Fruit fly (Drosophila melanogaster): Measurements from ENCODE around the gene Bicra.

Gene Bicra

dm6 chr3R:29111795-29112194, 49.0 kb downstream of the Bicra start:
- no peak for TF ChIP-seq CG17801 (GFP tag; optimal IDR thresholded peaks at IDR 0.05; ENCODE audit: partially characterized antibody)

DNA sequence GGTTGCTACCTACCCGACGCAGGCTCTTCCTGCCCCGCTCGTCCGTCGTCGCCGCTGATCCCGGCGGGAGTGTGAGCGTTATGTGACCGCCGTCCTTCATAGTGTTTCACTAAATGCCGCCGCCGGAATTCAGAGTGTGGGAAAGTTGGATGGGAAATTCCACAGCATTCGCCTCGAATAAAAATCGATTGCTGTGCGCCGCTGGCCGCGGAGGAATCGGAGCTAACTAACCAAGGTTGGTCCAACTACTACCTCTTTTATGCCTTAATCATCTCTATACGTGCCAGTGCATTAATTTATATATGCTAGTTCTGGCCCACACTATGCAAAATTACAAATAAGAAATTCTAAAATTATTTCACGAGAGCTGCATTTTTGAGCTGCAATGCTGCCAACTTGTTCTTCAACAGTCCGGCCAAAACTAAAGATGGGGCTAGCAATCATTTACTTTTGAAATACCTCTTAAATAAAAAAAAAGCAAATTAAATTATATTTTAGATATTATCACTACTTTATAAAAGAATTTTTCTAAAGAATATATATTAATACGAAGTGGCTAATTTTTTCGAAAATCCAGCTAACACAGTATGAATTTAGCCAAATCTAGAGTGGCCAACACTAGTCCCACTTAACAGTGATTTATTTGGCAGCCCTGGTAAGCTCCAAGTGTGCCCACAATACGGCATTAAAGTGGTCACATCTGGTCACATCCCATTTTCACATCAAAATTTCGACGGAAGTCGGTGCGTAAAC, 49.7 kb downstream of the Bicra start, which contains the start of the genes alpha-Man-Ib and Pdhb:
TSS of gene alpha-Man-Ib (minus strand) at position 425 of the 753 bp plus-strand sequence.
TSS of gene Pdhb (plus strand) at position 674 of the 753 bp plus-strand sequence.
- peak; percentile 66 for TF ChIP-seq CG17801 (GFP tag; optimal IDR thresholded peaks at IDR 0.05; ENCODE audit: partially characterized antibody)

- TF ChIP-seq CG17801 (GFP tag; optimal IDR thresholded peaks at IDR 0.05; ENCODE audit: partially characterized antibody), result no peak
Measured at dm6 chr3R:29113392-29113791, 50.6 kb downstream of the Bicra start.

DNA sequence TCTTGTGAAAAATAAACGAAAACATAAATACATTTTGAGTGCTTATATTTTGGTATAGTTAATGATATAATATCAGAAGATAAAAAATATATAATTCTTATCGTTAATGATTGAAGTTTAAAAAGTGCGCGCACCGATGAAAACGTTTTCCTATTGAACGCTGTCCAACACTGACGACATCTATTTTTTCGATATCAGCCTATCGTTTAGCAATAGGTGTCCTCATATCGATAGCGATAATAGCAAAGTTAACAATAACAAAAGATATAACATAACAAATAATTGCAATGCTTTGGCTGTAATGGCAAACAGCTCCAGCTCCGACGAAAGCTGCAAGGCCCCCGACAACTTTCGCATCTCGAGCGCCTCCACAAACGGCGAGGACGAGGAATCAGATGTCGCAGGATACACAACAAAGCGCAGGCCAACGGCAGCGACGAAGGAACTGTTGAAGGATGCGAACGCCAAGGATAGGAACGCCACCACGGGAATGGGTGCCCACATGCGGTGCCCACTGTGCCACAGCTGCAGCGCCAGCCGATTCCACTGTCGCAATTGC, 53.4 kb downstream of the Bicra start, which contains the start of gene Atg14:
TSS of gene Atg14 (plus strand) at position 225 of the 559 bp plus-strand sequence.
- TF ChIP-seq CG17801 (GFP tag; optimal IDR thresholded peaks at IDR 0.05; ENCODE audit: partially characterized antibody), result peak; percentile 51

DNA sequence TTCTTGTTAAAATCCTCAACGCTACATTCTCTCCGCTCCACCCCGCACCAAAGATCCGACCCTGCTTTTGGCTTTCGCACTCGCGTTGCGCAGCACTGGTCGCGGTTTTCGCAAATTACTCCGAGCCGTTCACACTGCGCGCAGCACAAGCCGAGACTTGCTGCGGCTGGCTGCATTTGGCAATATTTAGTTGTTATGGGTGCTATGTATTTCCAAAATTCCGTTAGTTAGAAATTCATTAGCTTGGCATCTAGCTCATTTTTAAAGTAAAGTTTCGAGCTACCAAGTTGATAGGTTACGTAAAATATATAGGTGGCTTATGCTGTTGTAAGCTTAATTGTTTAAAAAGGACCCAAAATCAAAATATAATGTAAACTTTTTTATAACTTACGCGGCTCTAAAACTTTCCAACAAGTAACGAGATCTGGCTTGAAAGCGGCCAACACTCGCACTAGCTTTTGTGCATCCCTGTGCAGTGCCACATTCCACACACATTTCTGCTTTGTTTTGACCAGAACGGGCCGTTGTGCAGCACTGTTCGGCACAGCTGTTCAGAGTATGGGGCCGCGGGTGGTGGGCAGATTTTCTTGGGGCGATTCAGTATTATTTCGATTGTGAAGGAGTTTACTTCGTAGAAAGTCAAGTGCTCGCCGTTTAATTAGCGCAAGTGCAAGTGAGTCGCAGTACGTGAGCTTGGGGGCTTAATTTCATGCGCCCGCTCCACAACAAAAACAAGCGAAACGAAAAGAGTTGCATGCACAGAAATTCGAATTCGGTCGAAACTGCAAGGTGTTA, 60.2 kb downstream of the Bicra start, which contains the start of the genes yem and Ctl2:
TSS of gene yem (minus strand) at position 63 of the 795 bp plus-strand sequence.
TSS of gene Ctl2 (plus strand) at position 554 of the 795 bp plus-strand sequence.
- peak; percentile 41 for TF ChIP-seq CG17801 (GFP tag; optimal IDR thresholded peaks at IDR 0.05; ENCODE audit: partially characterized antibody)

- peak; percentile 76 for TF ChIP-seq CG17801 (GFP tag; optimal IDR thresholded peaks at IDR 0.05; ENCODE audit: partially characterized antibody)
Measured at dm6 chr3R:29124128-29124527, 61.3 kb downstream of the Bicra start.

- TF ChIP-seq CG17801 (GFP tag; optimal IDR thresholded peaks at IDR 0.05; ENCODE audit: partially characterized antibody), result peak; percentile 36
Measured at dm6 chr3R:29130902-29131621, 68.2 kb downstream of the Bicra start, which contains the start of the genes dgt6 and Vha100-1. Gene dgt6, minus strand, starts transcription at chr3R:29130972. Gene Vha100-1, plus strand, starts transcription at chr3R:29131193.

dm6 chr3R:29138407-29138806, 75.6 kb downstream of the Bicra start, which contains the start of the genes Alg13 and superdeath:
Gene Alg13, minus strand, starts transcription at chr3R:29138573.
Gene superdeath, plus strand, starts transcription at chr3R:29138662.
- TF ChIP-seq CG17801 (GFP tag; optimal IDR thresholded peaks at IDR 0.05; ENCODE audit: partially characterized antibody), result no peak

DNA sequence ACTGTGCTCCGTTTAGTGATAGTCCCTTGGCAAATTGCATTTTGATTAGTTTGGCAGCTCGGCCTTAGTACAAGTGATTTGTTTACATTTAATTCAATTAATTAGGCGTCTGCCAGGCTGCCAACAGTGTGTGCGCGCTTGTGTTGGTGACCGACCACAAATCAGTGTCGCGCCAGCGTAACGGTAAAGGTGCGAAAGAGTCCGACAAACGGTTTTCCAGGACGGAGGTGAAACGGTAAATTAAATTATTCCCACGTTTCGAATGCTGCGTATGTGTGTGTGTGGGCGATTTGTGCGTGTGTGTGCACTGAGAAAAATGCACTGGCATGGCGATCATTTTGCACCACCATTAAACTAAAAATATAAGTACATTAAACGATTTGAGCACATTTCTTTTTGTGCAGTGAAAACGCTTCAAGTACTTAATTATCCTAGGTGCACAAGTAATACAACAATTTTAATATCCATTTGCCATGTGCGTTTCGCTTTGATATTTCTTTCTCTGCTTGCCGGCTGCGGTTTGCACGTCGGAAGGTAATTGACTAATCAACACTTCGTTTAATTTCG, 76.2 kb downstream of the Bicra start:
- TF ChIP-seq CG17801 (GFP tag; optimal IDR thresholded peaks at IDR 0.05; ENCODE audit: partially characterized antibody), result peak; percentile 68

DNA sequence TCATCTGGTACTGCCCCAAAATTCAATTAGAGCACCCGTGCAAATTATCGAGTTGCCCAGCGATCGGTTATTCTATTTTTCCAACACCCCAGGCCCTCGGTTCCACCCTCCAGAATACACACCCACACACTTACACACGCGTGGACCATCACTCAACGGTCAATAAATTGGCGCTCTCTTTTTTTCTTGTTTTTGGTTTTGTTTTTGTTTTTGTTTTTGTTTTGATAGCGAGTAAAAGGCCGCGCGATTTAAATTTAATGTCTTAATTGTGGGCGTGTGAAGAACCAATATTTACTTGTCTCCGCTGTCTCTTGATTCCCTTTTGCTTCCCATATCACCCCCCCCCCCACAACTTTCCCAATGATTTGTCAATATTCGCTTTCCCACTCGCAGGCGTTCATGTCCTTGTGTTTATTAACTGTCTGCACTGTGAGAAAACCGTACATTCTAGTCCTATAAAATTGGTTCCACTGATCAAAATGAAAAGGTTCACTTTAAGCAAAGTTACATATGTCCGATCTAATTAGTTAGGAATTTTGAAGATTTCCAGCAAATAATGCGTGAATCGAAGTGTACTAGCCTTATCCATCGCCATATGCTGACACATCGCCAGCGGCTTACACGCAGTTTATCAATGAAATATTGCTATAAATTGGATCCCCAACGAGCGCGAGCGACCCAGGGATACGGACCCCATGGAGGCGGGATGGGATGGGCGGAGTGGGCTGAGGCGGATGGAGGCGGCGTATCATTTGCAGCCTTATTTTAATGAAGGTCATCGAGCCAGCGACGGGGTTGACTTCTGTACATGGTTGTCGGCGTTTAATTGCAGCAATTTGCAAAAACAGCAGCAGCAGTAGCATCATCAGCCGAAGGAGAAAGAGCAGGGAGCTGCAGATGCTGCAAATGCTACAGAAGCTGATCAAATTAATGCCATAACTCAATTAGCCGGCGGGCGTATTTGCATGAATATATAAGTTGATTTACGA, 77.2 kb downstream of the Bicra start:
- no peak for TF ChIP-seq CG17801 (GFP tag; optimal IDR thresholded peaks at IDR 0.05; ENCODE audit: partially characterized antibody)

DNA sequence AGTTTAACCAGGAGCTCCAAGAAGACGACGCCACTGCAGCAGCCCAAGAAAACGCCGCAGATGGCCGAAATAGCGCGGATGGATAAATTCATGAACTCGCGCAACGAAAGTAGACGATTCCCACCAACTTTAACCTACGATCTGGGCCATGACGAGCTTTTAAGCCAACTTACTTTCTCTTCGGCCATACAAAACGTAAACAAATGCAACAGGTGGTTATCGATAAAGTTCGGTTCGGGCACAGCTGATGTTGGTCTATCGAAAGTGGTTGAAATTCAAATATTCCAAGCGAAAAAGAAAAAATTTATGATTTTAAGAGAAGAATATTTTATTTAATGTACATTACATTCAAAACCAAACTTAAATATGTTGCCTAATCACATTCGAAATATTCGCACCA, 83.9 kb downstream of the Bicra start, which contains the start of gene CG14511:
TSS of gene CG14511 (minus strand) at position 184 of the 400 bp plus-strand sequence.
- no peak for TF ChIP-seq CG17801 (GFP tag; optimal IDR thresholded peaks at IDR 0.05; ENCODE audit: partially characterized antibody)

dm6 chr3R:29148072-29148471, 85.2 kb downstream of the Bicra start, which contains the start of the genes CG11882 and Pglym78:
Gene CG11882, minus strand, starts transcription at chr3R:29148172.
Gene Pglym78, plus strand, starts transcription at chr3R:29148248.
- no peak for TF ChIP-seq CG17801 (GFP tag; optimal IDR thresholded peaks at IDR 0.05; ENCODE audit: partially characterized antibody)

Data from ovary, adult (tissue).